Worm (Caenorhabditis elegans) whole organism, L2 larva: ENCODE measurements around the gene elb-1.

Source experiments
- aly-2 ChIP-seq: fragments of 150-350 bp; optimal IDR thresholded peaks from 2 replicates; lab custom pipeline; 2014; ENCODE audit warnings: missing biosample characterization, missing genetic modification characterization
- elt-1 ChIP-seq: fragments of 150-350 bp; optimal IDR thresholded peaks from 2 replicates; lab custom pipeline; 2014; ENCODE audit warnings: missing biosample characterization, missing genetic modification characterization
- fos-1 ChIP-seq: fragments of 150-350 bp; optimal IDR thresholded peaks from 2 replicates; lab custom pipeline; 2014; ENCODE audit warnings: missing biosample characterization, missing genetic modification characterization
- mdl-1 ChIP-seq, 2 experiments: fragments of 150-350 bp in 1 of 2; sonication (generic microtip) in 1 of 2; optimal IDR thresholded peaks; 2 replicates each; lab custom pipeline; 2017; ENCODE audit warnings: missing biosample characterization in 2 of 2, missing genetic modification characterization in 2 of 2
- peb-1 ChIP-seq: fragments of 150-350 bp; optimal IDR thresholded peaks from 2 replicates; lab custom pipeline; 2014; ENCODE audit warnings: missing biosample characterization, missing genetic modification characterization
- unc-62 ChIP-seq: fragments of 150-350 bp; optimal IDR thresholded peaks from 2 replicates; lab custom pipeline; 2014; ENCODE audit warnings: missing biosample characterization, missing genetic modification reagents, missing genetic modification characterization

DNA sequence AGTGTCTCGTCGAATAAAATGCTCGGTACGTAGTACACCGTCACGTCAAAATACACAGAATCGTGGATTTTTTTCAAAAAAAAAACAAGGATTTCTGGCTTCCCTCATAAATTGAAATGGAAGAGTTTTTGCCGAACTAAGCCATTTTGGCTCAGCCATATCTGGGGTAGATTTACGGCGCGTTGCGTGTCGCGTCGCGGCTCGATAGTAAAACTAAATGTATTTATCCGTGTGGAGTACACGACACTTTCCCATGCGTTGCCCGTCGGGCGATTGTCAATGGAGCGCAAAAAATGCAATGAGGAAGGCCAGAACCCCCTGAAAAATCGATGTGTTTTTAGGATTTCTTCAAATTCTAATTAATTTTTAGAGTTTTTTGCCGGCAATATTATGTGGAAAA lies 31.0 kb upstream of the elb-1 start:
- TF ChIP-seq unc-62, result no peak
- TF ChIP-seq elt-1 (tag; lab: Kevin White, UChicago), result no peak
- TF ChIP-seq mdl-1 (tag; optimal IDR thresholded peaks at IDR 0.05; lab: Kevin White, UChicago), result no peak
- no peak for TF ChIP-seq fos-1 (tag; lab: Kevin White, UChicago)
- no peak for TF ChIP-seq aly-2 (tag; lab: Kevin White, UChicago)
- TF ChIP-seq peb-1 (tag; lab: Kevin White, UChicago), result no peak
